Fruit fly (Drosophila melanogaster): ENCODE data around the gene CG4199.

CG4199 gene

dm6 chrX:2094072-2094761 lies 20.9 kb upstream of the CG4199 start, which contains the start of gene csw (continued):
- TF ChIP-seq Oli (tag; optimal IDR thresholded peaks at IDR 0.05) = no peak
- no peak for TF ChIP-seq CG2129 (GFP tag; IDR thresholded peaks at IDR 0.05; ENCODE audit: partially characterized antibody)
- no peak for TF ChIP-seq CG1832 (GFP tag; optimal IDR thresholded peaks at IDR 0.05)
- TF ChIP-seq z (GFP tag; IDR thresholded peaks at IDR 0.05) = no peak
- TF ChIP-seq ranshi (GFP tag; IDR thresholded peaks at IDR 0.05) = no peak
- no peak for TF ChIP-seq CG4820 (GFP tag; optimal IDR thresholded peaks at IDR 0.05)
- TF ChIP-seq Doc2 (GFP tag; IDR thresholded peaks at IDR 0.05) = no peak
- no peak for TF ChIP-seq Neu2 (GFP tag; optimal IDR thresholded peaks at IDR 0.05; ENCODE audit: borderline replicate concordance)
- TF ChIP-seq CG13123 (GFP tag; optimal IDR thresholded peaks at IDR 0.05) = no peak
- no peak for TF ChIP-seq CG7271 (tag; optimal IDR thresholded peaks at IDR 0.05)
- peak; percentile 20 for TF ChIP-seq CG3995 (GFP tag; optimal IDR thresholded peaks at IDR 0.05)
- no peak for TF ChIP-seq Vsx1 (GFP tag; optimal IDR thresholded peaks at IDR 0.05)
- no peak for TF ChIP-seq CG17385 (GFP tag; optimal IDR thresholded peaks at IDR 0.05)
- no peak for TF ChIP-seq CG4707 (GFP tag; optimal IDR thresholded peaks at IDR 0.05)
- TF ChIP-seq Camta (GFP tag; optimal IDR thresholded peaks at IDR 0.05) = peak; percentile 12
- no peak for TF ChIP-seq gce (GFP tag; IDR thresholded peaks at IDR 0.05)
- no peak for TF ChIP-seq so (GFP tag; IDR thresholded peaks at IDR 0.05)
- no peak for TF ChIP-seq MTF-1 (GFP tag; optimal IDR thresholded peaks at IDR 0.05; ENCODE audit: borderline replicate concordance)
- no peak for TF ChIP-seq CG11723 (GFP tag; optimal IDR thresholded peaks at IDR 0.05)
- no peak for TF ChIP-seq hbn (GFP tag; IDR thresholded peaks at IDR 0.05; ENCODE audit: partially characterized antibody)
- TF ChIP-seq ash1 (GFP tag; optimal IDR thresholded peaks at IDR 0.05) = no peak
- TF ChIP-seq Trl (optimal IDR thresholded peaks at IDR 0.05) = peak; percentile 12 to 72
- peak; percentile 39 for TF ChIP-seq Trl (GFP tag; optimal IDR thresholded peaks at IDR 0.05)
- TF ChIP-seq CG11247 (GFP tag; IDR thresholded peaks at IDR 0.05) = no peak; the same call in 1 of the 2 replicates
- TF ChIP-seq CG8359 (GFP tag; optimal IDR thresholded peaks at IDR 0.05; ENCODE audit: borderline replicate concordance) = no peak
- TF ChIP-seq Six4 (GFP tag; optimal IDR thresholded peaks at IDR 0.05) = no peak
- peak; percentile 69 for TF ChIP-seq MBD-R2 (GFP tag; IDR thresholded peaks at IDR 0.05)
- peak; percentile 53 for TF ChIP-seq hkb (optimal IDR thresholded peaks at IDR 0.05)
- TF ChIP-seq hkb (GFP tag; IDR thresholded peaks at IDR 0.05) = no peak
- peak; percentile 46 for TF ChIP-seq pho (GFP tag; optimal IDR thresholded peaks at IDR 0.05)
- TF ChIP-seq gcm (GFP tag; optimal IDR thresholded peaks at IDR 0.05) = no peak
- 0 out of 2 replicates have a peak, but pooled peaks have one; percentile 5 for TF ChIP-seq CG10321 (GFP tag; IDR thresholded peaks at IDR 0.05)
- TF ChIP-seq caup (GFP tag; optimal IDR thresholded peaks at IDR 0.05; ENCODE audit: severe bottlenecking) = peak; percentile 22
- TF ChIP-seq CG12769 (tag; optimal IDR thresholded peaks at IDR 0.05) = peak; percentile 35
- TF ChIP-seq dysf (GFP tag; IDR thresholded peaks at IDR 0.05) = peak; percentile 31; the same call in 1 of the 3 replicates
- no peak for TF ChIP-seq mld (GFP tag; IDR thresholded peaks at IDR 0.05; ENCODE audit: partially characterized antibody)
- peak; percentile 90 for TF ChIP-seq Ets65A (GFP tag)
- TF ChIP-seq ato (GFP tag; IDR thresholded peaks at IDR 0.05; ENCODE audit: partially characterized antibody) = peak; percentile 54
- no peak for TF ChIP-seq Nf-YA (GFP tag; IDR thresholded peaks at IDR 0.05)
- TF ChIP-seq amos (GFP tag; IDR thresholded peaks at IDR 0.05; ENCODE audit: partially characterized antibody) = peak; percentile 58; the same call in 1 of the 2 replicates
- no peak for TF ChIP-seq repo (GFP tag; optimal IDR thresholded peaks at IDR 0.05)
- peak; percentile 45 for TF ChIP-seq Abd-B (GFP tag; optimal IDR thresholded peaks at IDR 0.05)
- no peak for TF ChIP-seq Fer2 (tag; optimal IDR thresholded peaks at IDR 0.05)
- TF ChIP-seq CG14667 (GFP tag; IDR thresholded peaks at IDR 0.05) = no peak
- TF ChIP-seq Lhr (GFP tag; optimal IDR thresholded peaks at IDR 0.05) = peak; percentile 95
- TF ChIP-seq CG3163 (GFP tag; optimal IDR thresholded peaks at IDR 0.05) = peak; percentile 47
- TF ChIP-seq zfh2 (GFP tag; optimal IDR thresholded peaks at IDR 0.05) = peak; percentile 63
- peak; percentile 69 for TF ChIP-seq phol (tag; optimal IDR thresholded peaks at IDR 0.05)
- no peak for TF ChIP-seq C15 (GFP tag; IDR thresholded peaks at IDR 0.05)
- no peak for TF ChIP-seq kah (GFP tag; optimal IDR thresholded peaks at IDR 0.05)

All from whole organism, embryonic.